Worm (Caenorhabditis elegans) whole organism, mixed stage, embryonic: ENCODE data around the gene F42G10.1.
A peak's percentile ranks its signal among the peaks of the same experiment; 100 is the strongest.

Source experiments
- M03D4.4 ChIP-seq: sonication (generic microtip); optimal IDR thresholded peaks from 2 replicates; lab custom pipeline; 2017; ENCODE audit warnings: mild to moderate bottlenecking, missing genetic modification characterization, missing compliant biosample characterization
- bed-3 ChIP-seq: fragments of 200-800 bp; sonication (Bioruptor generic); optimal IDR thresholded peaks from 3 replicates; lab custom pipeline; 2018; ENCODE audit warnings: mild to moderate bottlenecking, missing genetic modification characterization, moderate library complexity, missing compliant biosample characterization
- blmp-1 ChIP-seq: fragments of 150-350 bp; optimal IDR thresholded peaks from 2 replicates; lab custom pipeline; 2014; ENCODE audit warnings: missing biosample characterization, missing genetic modification characterization
- ceh-39 ChIP-seq: fragments of 150-350 bp; optimal IDR thresholded peaks from 2 replicates; lab custom pipeline; 2014; ENCODE audit warnings: missing biosample characterization, missing genetic modification characterization
- ceh-43 ChIP-seq: fragments of 200-800 bp; sonication (Bioruptor generic); optimal IDR thresholded peaks from 2 replicates; lab custom pipeline; 2018; ENCODE audit warnings: mild to moderate bottlenecking, missing genetic modification characterization, moderate library complexity, missing compliant biosample characterization
- ceh-83 ChIP-seq: fragments of 200-800 bp; sonication (Bioruptor generic); optimal IDR thresholded peaks from 2 replicates; lab custom pipeline; 2018; ENCODE audit warnings: mild to moderate bottlenecking, missing genetic modification characterization, missing compliant biosample characterization
- ces-1 ChIP-seq: fragments of 150-350 bp; optimal IDR thresholded peaks from 2 replicates; lab custom pipeline; 2014; ENCODE audit warnings: missing biosample characterization, missing genetic modification reagents, missing genetic modification characterization
- cnd-1 ChIP-seq: fragments of 200-800 bp; sonication (Bioruptor generic); optimal IDR thresholded peaks from 2 replicates; lab custom pipeline; 2018; ENCODE audit warnings: mild to moderate bottlenecking, missing genetic modification characterization, missing compliant biosample characterization
- drap-1 ChIP-seq: fragments of 200-800 bp; sonication (Bioruptor generic); optimal IDR thresholded peaks from 3 replicates; lab custom pipeline; 2018; ENCODE audit warnings: mild to moderate bottlenecking, missing genetic modification characterization, missing compliant biosample characterization
- elt-1 ChIP-seq: sonication (generic microtip); optimal IDR thresholded peaks from 2 replicates; lab custom pipeline; 2017; ENCODE audit warnings: missing genetic modification characterization, mild to moderate bottlenecking, missing compliant biosample characterization, antibody characterized with exemption, moderate library complexity, borderline replicate concordance; ENCODE audit not compliant: insufficient read depth
- elt-3 ChIP-seq: fragments of 150-350 bp; optimal IDR thresholded peaks from 2 replicates; lab custom pipeline; 2014; ENCODE audit warnings: missing biosample characterization, missing genetic modification characterization
- flh-1 ChIP-seq: fragments of 200-800 bp; sonication (Bioruptor generic); optimal IDR thresholded peaks from 2 replicates; lab custom pipeline; 2018; ENCODE audit warnings: mild to moderate bottlenecking, missing genetic modification characterization, moderate library complexity, missing compliant biosample characterization
- ham-2 ChIP-seq: fragments of 200-800 bp; sonication (Bioruptor generic); optimal IDR thresholded peaks from 2 replicates; lab custom pipeline; 2018; ENCODE audit warnings: mild to moderate bottlenecking, missing genetic modification characterization, missing compliant biosample characterization
- hlh-1 ChIP-seq: fragments of 150-350 bp; optimal IDR thresholded peaks from 2 replicates; lab custom pipeline; 2014; ENCODE audit warnings: missing biosample characterization, missing genetic modification reagents, missing genetic modification characterization
- lin-13 ChIP-seq: fragments of 150-350 bp; optimal IDR thresholded peaks from 2 replicates; lab custom pipeline; 2014; ENCODE audit warnings: missing biosample characterization, missing genetic modification characterization
- lin-32 ChIP-seq: fragments of 200-800 bp; sonication (Bioruptor generic); optimal IDR thresholded peaks from 2 replicates; lab custom pipeline; 2018; ENCODE audit warnings: mild to moderate bottlenecking, missing genetic modification characterization, missing compliant biosample characterization
- lsy-2 ChIP-seq: fragments of 150-350 bp; optimal IDR thresholded peaks from 2 replicates; lab custom pipeline; 2014; ENCODE audit warnings: missing biosample characterization, missing genetic modification characterization
- mab-5 ChIP-seq: fragments of 150-350 bp; optimal IDR thresholded peaks from 2 replicates; lab custom pipeline; 2014; ENCODE audit warnings: missing biosample characterization, missing genetic modification characterization
- mep-1 ChIP-seq: fragments of 150-350 bp; optimal IDR thresholded peaks from 2 replicates; lab custom pipeline; 2017; ENCODE audit warnings: missing biosample characterization, missing genetic modification reagents, missing genetic modification characterization, inconsistent platforms
- mls-2 ChIP-seq: sonication (generic microtip); optimal IDR thresholded peaks from 2 replicates; lab custom pipeline; 2016; ENCODE audit warnings: mild to moderate bottlenecking, missing genetic modification characterization, moderate library complexity, missing compliant biosample characterization
- nhr-12 ChIP-seq: fragments of 150-350 bp; optimal IDR thresholded peaks from 2 replicates; lab custom pipeline; 2014; ENCODE audit warnings: missing biosample characterization, missing genetic modification characterization
- nhr-2 ChIP-seq: fragments of 150-350 bp; optimal IDR thresholded peaks from 2 replicates; lab custom pipeline; 2014; ENCODE audit warnings: missing biosample characterization, missing genetic modification characterization
- nhr-237 ChIP-seq: fragments of 150-350 bp; optimal IDR thresholded peaks from 2 replicates; lab custom pipeline; 2014; ENCODE audit warnings: missing biosample characterization, missing genetic modification characterization
- nhr-28 ChIP-seq: fragments of 150-350 bp; optimal IDR thresholded peaks from 2 replicates; lab custom pipeline; 2014; ENCODE audit warnings: missing biosample characterization, missing genetic modification characterization
- nhr-76 ChIP-seq: sonication (generic microtip); optimal IDR thresholded peaks from 2 replicates; lab custom pipeline; 2017; ENCODE audit warnings: missing biosample characterization, missing genetic modification characterization
- pha-4 ChIP-seq: fragments of 150-350 bp; optimal IDR thresholded peaks from 2 replicates; lab custom pipeline; 2018; ENCODE audit warnings: missing biosample characterization, missing genetic modification reagents, missing genetic modification characterization
- sem-2 ChIP-seq: fragments of 200-800 bp; sonication (Bioruptor generic); optimal IDR thresholded peaks from 2 replicates; lab custom pipeline; 2018; ENCODE audit warnings: mild to moderate bottlenecking, missing genetic modification characterization, missing compliant biosample characterization
- snpc-4 ChIP-seq: fragments of 150-350 bp; optimal IDR thresholded peaks from 2 replicates; lab custom pipeline; 2014; ENCODE audit warnings: missing biosample characterization, missing genetic modification characterization
- sptf-1 ChIP-seq: sonication (generic microtip); optimal IDR thresholded peaks from 2 replicates; lab custom pipeline; 2017; ENCODE audit warnings: mild to moderate bottlenecking, missing genetic modification characterization, moderate library complexity, missing compliant biosample characterization
- tbx-8 ChIP-seq: fragments of 200-800 bp; sonication (Bioruptor generic); optimal IDR thresholded peaks from 2 replicates; lab custom pipeline; 2018; ENCODE audit warnings: mild to moderate bottlenecking, missing genetic modification characterization, moderate library complexity, missing compliant biosample characterization
- unc-120 ChIP-seq: sonication (generic microtip); optimal IDR thresholded peaks from 2 replicates; lab custom pipeline; 2017; ENCODE audit warnings: missing genetic modification characterization, missing compliant biosample characterization; ENCODE audit not compliant: poor library complexity, severe bottlenecking
- unc-39 ChIP-seq: fragments of 150-350 bp; optimal IDR thresholded peaks from 2 replicates; lab custom pipeline; 2014; ENCODE audit warnings: missing biosample characterization, missing genetic modification characterization
- unc-62 ChIP-seq: fragments of 150-350 bp; optimal IDR thresholded peaks from 2 replicates; lab custom pipeline; 2014; ENCODE audit warnings: missing biosample characterization, missing genetic modification reagents, missing genetic modification characterization
- zip-8 ChIP-seq: fragments of 150-350 bp; optimal IDR thresholded peaks from 2 replicates; lab custom pipeline; 2014; ENCODE audit warnings: missing biosample characterization, missing genetic modification characterization
- ztf-11 ChIP-seq: fragments of 150-350 bp; optimal IDR thresholded peaks from 2 replicates; lab custom pipeline; 2014; ENCODE audit warnings: missing biosample characterization, missing genetic modification characterization

Gene F42G10.1

ce11 chrX:10000635-10001034 is 21.3 kb downstream of the F42G10.1 start, which contains the start of gene F19C6.2:
Gene F19C6.2, plus strand, starts transcription at chrX:10000935.
- no peak for TF ChIP-seq ceh-83 (GFP tag; lab: Kevin White, UChicago)
- no peak for TF ChIP-seq nhr-2 (tag; lab: Kevin White, UChicago)
- TF ChIP-seq mep-1 (tag; lab: Kevin White, UChicago) = no peak
- no peak for TF ChIP-seq zip-8 (tag; lab: Kevin White, UChicago)
- no peak for TF ChIP-seq lin-32 (GFP tag; lab: Kevin White, UChicago)
- TF ChIP-seq cnd-1 = no peak
- no peak for TF ChIP-seq unc-120 (tag; lab: Kevin White, UChicago)
- no peak for TF ChIP-seq mab-5 (tag; lab: Kevin White, UChicago)
- no peak for TF ChIP-seq elt-1
- no peak for TF ChIP-seq hlh-1 (tag; lab: Kevin White, UChicago)
- TF ChIP-seq M03D4.4 (tag; lab: Kevin White, UChicago) = no peak
- no peak for TF ChIP-seq ceh-39 (tag; lab: Kevin White, UChicago)
- no peak for TF ChIP-seq nhr-237 (tag; lab: Kevin White, UChicago)
- TF ChIP-seq lsy-2 (tag; lab: Kevin White, UChicago) = no peak

- peak; percentile 29 for TF ChIP-seq cnd-1
- TF ChIP-seq lin-32 (GFP tag; lab: Kevin White, UChicago) = no peak
- TF ChIP-seq nhr-237 (tag; lab: Kevin White, UChicago) = peak; percentile 47
- peak; percentile 90 for TF ChIP-seq mls-2 (tag; lab: Kevin White, UChicago)
- TF ChIP-seq nhr-28 (tag; lab: Kevin White, UChicago) = no peak
- TF ChIP-seq M03D4.4 (tag; lab: Kevin White, UChicago) = peak; percentile 75
- no peak for TF ChIP-seq nhr-76 (tag; lab: Kevin White, UChicago)
- peak; percentile 28 for TF ChIP-seq ztf-11 (tag; lab: Kevin White, UChicago)
- TF ChIP-seq unc-62 (GFP tag; lab: Kevin White, UChicago) = peak; percentile 73
- TF ChIP-seq unc-39 = no peak
- TF ChIP-seq ceh-83 (GFP tag; lab: Kevin White, UChicago) = peak; percentile 56
- peak; percentile 36 for TF ChIP-seq ces-1 (GFP tag; lab: Kevin White, UChicago)
- TF ChIP-seq hlh-1 (tag; lab: Kevin White, UChicago) = no peak
- TF ChIP-seq nhr-12 (tag; lab: Kevin White, UChicago) = no peak
- TF ChIP-seq ceh-43 = no peak
- TF ChIP-seq mep-1 (tag; lab: Kevin White, UChicago) = peak; percentile 25
- peak; percentile 79 for TF ChIP-seq ham-2 (GFP tag; lab: Kevin White, UChicago)
- no peak for TF ChIP-seq snpc-4 (tag; lab: Kevin White, UChicago)
- TF ChIP-seq lin-13 (tag; lab: Kevin White, UChicago) = peak; percentile 53
- no peak for TF ChIP-seq mab-5 (tag; lab: Kevin White, UChicago)
- TF ChIP-seq bed-3 (GFP tag; lab: Kevin White, UChicago) = no peak
- peak; percentile 77 for TF ChIP-seq unc-120 (tag; lab: Kevin White, UChicago)
- peak; percentile 91 for TF ChIP-seq sptf-1
- peak; percentile 59 for TF ChIP-seq nhr-2 (tag; lab: Kevin White, UChicago)
- TF ChIP-seq lsy-2 (tag; lab: Kevin White, UChicago) = no peak
- no peak for TF ChIP-seq elt-3 (tag; lab: Kevin White, UChicago)
- no peak for TF ChIP-seq elt-1
- TF ChIP-seq flh-1 (GFP tag; lab: Kevin White, UChicago) = no peak
- no peak for TF ChIP-seq blmp-1 (tag; lab: Kevin White, UChicago)
- TF ChIP-seq sem-2 (GFP tag; lab: Kevin White, UChicago) = no peak
- TF ChIP-seq ceh-39 (tag; lab: Kevin White, UChicago) = peak; percentile 50
- peak; percentile 76 for TF ChIP-seq drap-1 (GFP tag; lab: Kevin White, UChicago)
- peak; percentile 25 for TF ChIP-seq pha-4 (tag; lab: Kevin White, UChicago)
- TF ChIP-seq zip-8 (tag; lab: Kevin White, UChicago) = no peak
- no peak for TF ChIP-seq tbx-8 (GFP tag; lab: Kevin White, UChicago)
These were observed 22.3 kb downstream of the F42G10.1 start for ce11 chrX:9999599-10000201.

ce11 chrX:9999192-9999591 is 22.8 kb downstream of the F42G10.1 start, which contains the start of gene grk-1:
Gene grk-1, minus strand, starts transcription at chrX:9999208.
- TF ChIP-seq ces-1 (GFP tag; lab: Kevin White, UChicago) (peak; percentile 31), zip-8 (tag; lab: Kevin White, UChicago) (no peak), ceh-43 (no peak)
